Fruit fly (Drosophila melanogaster): ENCODE results near the gene Xpac.
A peak's percentile ranks its signal among the peaks of the same experiment; 100 is the strongest.

DNA sequence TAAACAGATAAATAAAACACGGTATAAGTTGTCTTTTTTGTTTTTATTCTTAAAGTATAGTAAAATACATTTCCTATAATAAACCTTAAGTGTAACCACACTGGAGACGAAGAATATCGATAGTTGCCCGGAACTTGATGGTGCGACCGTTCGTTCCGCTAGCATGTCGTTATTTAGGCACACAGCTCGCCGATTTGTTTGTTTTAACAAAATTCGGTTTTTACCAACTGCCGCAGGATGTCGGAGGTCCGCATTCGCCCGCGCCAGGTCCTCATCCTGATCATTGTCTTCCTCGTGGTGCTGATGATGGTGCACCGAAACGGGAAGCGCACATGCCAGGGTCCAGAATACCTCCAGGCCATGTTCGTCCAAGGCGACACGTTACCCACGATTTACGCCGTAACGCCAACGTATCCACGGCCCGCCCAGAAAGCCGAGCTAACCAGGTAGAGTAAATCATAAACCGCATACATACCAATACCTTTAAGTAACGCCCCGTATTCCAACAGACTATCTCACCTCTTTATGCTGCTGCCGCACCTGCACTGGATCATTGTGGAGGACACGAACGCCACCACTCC is 27.1 kb upstream of the Xpac start, which contains the start of gene GlcAT-I:
- TF ChIP-seq CG4854 (GFP tag; optimal IDR thresholded peaks at IDR 0.05) (no peak), NfI (GFP tag; optimal IDR thresholded peaks at IDR 0.05) (no peak), knrl (GFP tag; IDR thresholded peaks at IDR 0.05; ENCODE audit: partially characterized antibody) (peak; percentile 41; the same call in 1 of the 3 replicates), CG9727 (GFP tag; optimal IDR thresholded peaks at IDR 0.05) (no peak)

Measured in whole organism, embryonic.